Fruit fly (Drosophila melanogaster) whole organism, embryonic: ENCODE results near the gene IntS14.

ENCODE experiments used
- ATbp ChIP-seq: fragments of 200-800 bp; sonication (Bioruptor generic); optimal IDR thresholded peaks from 2 replicates; lab custom pipeline; 2017; ENCODE audit warnings: missing biosample characterization, mild to moderate bottlenecking, missing genetic modification characterization, missing genetic modification reagents
- Ada2b ChIP-seq: fragments of 200-800 bp; sonication (Bioruptor generic); IDR thresholded peaks from 2 replicates; pipeline ENCODE4 v1.3.6; 2022; ENCODE audit warnings: missing biosample characterization, missing genetic modification characterization
- Atf3 ChIP-seq: fragments of 200-800 bp; sonication (Bioruptor generic); optimal IDR thresholded peaks from 3 replicates; lab custom pipeline; 2016; ENCODE audit warnings: missing biosample characterization, missing genetic modification characterization
- Bteb2 ChIP-seq: fragments of 200-800 bp; sonication (Bioruptor generic); optimal IDR thresholded peaks from 2 replicates; lab custom pipeline; 2016; ENCODE audit warnings: missing biosample characterization, missing genetic modification characterization
- CG10147 ChIP-seq: fragments of 200-800 bp; sonication (Bioruptor generic); optimal IDR thresholded peaks from 2 replicates; lab custom pipeline; 2019; ENCODE audit warnings: missing biosample characterization, mild to moderate bottlenecking, missing genetic modification characterization, moderate library complexity
- CG10366 ChIP-seq: fragments of 200-800 bp; sonication (Bioruptor generic); IDR thresholded peaks from 2 replicates; pipeline ENCODE4 v1.3.6; 2022; ENCODE audit warnings: missing biosample characterization, missing genetic modification characterization
- CG12659 ChIP-seq: fragments of 200-800 bp; sonication (Bioruptor generic); optimal IDR thresholded peaks from 3 replicates; lab custom pipeline; 2017; ENCODE audit warnings: mild to moderate bottlenecking, missing biosample characterization, missing genetic modification reagents, missing genetic modification characterization
- CG12769 ChIP-seq: fragments of 200-800 bp; sonication (Bioruptor generic); optimal IDR thresholded peaks from 2 replicates; lab custom pipeline; 2019; ENCODE audit warnings: missing biosample characterization, mild to moderate bottlenecking, missing genetic modification characterization, moderate library complexity
- CG13894 ChIP-seq: fragments of 200-800 bp; sonication (Bioruptor generic); optimal IDR thresholded peaks from 3 replicates; lab custom pipeline; 2018; ENCODE audit warnings: missing biosample characterization, mild to moderate bottlenecking, missing genetic modification characterization, moderate library complexity
- CG14667 ChIP-seq: fragments of 200-800 bp; sonication (Bioruptor generic); IDR thresholded peaks from 2 replicates; pipeline ENCODE4 v1.3.6; 2022; ENCODE audit warnings: missing biosample characterization, missing genetic modification characterization
- CG1602 ChIP-seq: fragments of 200-800 bp; sonication (Bioruptor generic); optimal IDR thresholded peaks from 3 replicates; lab custom pipeline; 2016; ENCODE audit warnings: missing biosample characterization, missing genetic modification characterization
- CG1647 ChIP-seq: fragments of 200-800 bp; sonication (Bioruptor generic); optimal IDR thresholded peaks from 3 replicates; lab custom pipeline; 2016; ENCODE audit warnings: missing biosample characterization, missing genetic modification characterization
- CG18599 ChIP-seq: fragments of 200-800 bp; sonication (Bioruptor generic); optimal IDR thresholded peaks from 3 replicates; lab custom pipeline; 2017; ENCODE audit warnings: missing biosample characterization, missing genetic modification characterization, mild to moderate bottlenecking, moderate library complexity, missing genetic modification reagents
- CG31365 ChIP-seq: fragments of 200-800 bp; sonication (Bioruptor generic); optimal IDR thresholded peaks from 2 replicates; lab custom pipeline; 2018; ENCODE audit warnings: missing biosample characterization, mild to moderate bottlenecking, missing genetic modification characterization
- CG31388 ChIP-seq: fragments of 200-800 bp; sonication (Bioruptor generic); optimal IDR thresholded peaks from 2 replicates; lab custom pipeline; 2016; ENCODE audit warnings: missing biosample characterization, missing genetic modification characterization
- CG6175 ChIP-seq: fragments of 200-800 bp; sonication (Bioruptor generic); IDR thresholded peaks from 3 replicates; pipeline ENCODE4 v1.3.6; 2022; ENCODE audit warnings: missing biosample characterization, missing genetic modification characterization
- CG8290 ChIP-seq, 3 experiments: fragments of 200-800 bp; sonication (Bioruptor generic); optimal IDR thresholded peaks; 2 replicates each; lab custom pipeline; 2016 to 2019; ENCODE audit warnings: missing biosample characterization in 3 of 3, missing genetic modification characterization in 3 of 3, mild to moderate bottlenecking in 2 of 3, moderate library complexity in 1 of 3
- CG8478 ChIP-seq: fragments of >200 bp; optimal IDR thresholded peaks from 2 replicates; lab custom pipeline; 2018
- CG9609 ChIP-seq: fragments of 200-800 bp; sonication (Bioruptor generic); optimal IDR thresholded peaks from 3 replicates; lab custom pipeline; 2016; ENCODE audit warnings: missing biosample characterization, missing genetic modification characterization
- CkIIα-i1 ChIP-seq: fragments of 200-800 bp; sonication (Bioruptor generic); IDR thresholded peaks from 2 replicates; pipeline ENCODE4 v1.3.6; 2022; ENCODE audit warnings: missing biosample characterization, missing genetic modification characterization
- CoRest ChIP-seq: fragments of 200-800 bp; sonication (Bioruptor generic); optimal IDR thresholded peaks from 3 replicates; lab custom pipeline; 2018; ENCODE audit warnings: missing biosample characterization, mild to moderate bottlenecking, missing genetic modification characterization, moderate library complexity
- CrebB ChIP-seq: fragments of 200-800 bp; sonication (Bioruptor generic); optimal IDR thresholded peaks from 3 replicates; lab custom pipeline; 2018; ENCODE audit warnings: missing biosample characterization, mild to moderate bottlenecking, missing genetic modification characterization
- Dfd ChIP-seq, 2 experiments: fragments of >200 bp; optimal IDR thresholded peaks; 2 replicates each; lab custom pipeline; 2017; ENCODE audit warnings: missing biosample characterization in 2 of 2, missing genetic modification characterization in 2 of 2
- Dip2 ChIP-seq: fragments of 200-800 bp; sonication (Bioruptor generic); IDR thresholded peaks from 2 replicates; pipeline ENCODE4 v1.3.6; 2022; ENCODE audit warnings: missing biosample characterization, missing genetic modification characterization
- Dp ChIP-seq: fragments of 200-800 bp; sonication (Bioruptor generic); optimal IDR thresholded peaks from 2 replicates; lab custom pipeline; 2018; ENCODE audit warnings: missing biosample characterization, mild to moderate bottlenecking, missing genetic modification characterization, moderate library complexity
- E2f1 ChIP-seq: fragments of 200-800 bp; sonication (Bioruptor generic); IDR thresholded peaks from 2 replicates; pipeline ENCODE4 v1.3.6; 2022; ENCODE audit warnings: missing biosample characterization, missing genetic modification characterization
- Ets97D ChIP-seq: fragments of 200-800 bp; sonication (Bioruptor generic); optimal IDR thresholded peaks from 3 replicates; lab custom pipeline; 2016; ENCODE audit warnings: missing biosample characterization, missing genetic modification characterization
- Gug ChIP-seq: fragments of 200-800 bp; sonication (Bioruptor generic); IDR thresholded peaks from 4 replicates; pipeline ENCODE4 v1.3.6; 2022; ENCODE audit warnings: missing biosample characterization, missing genetic modification characterization
- H15 ChIP-seq: fragments of 200-800 bp; sonication (Bioruptor generic); IDR thresholded peaks from 3 replicates; pipeline ENCODE4 v1.3.6; 2022; ENCODE audit warnings: missing biosample characterization, missing genetic modification characterization
- HmgD ChIP-seq: fragments of 200-800 bp; sonication (Bioruptor generic); optimal IDR thresholded peaks from 3 replicates; lab custom pipeline; 2016; ENCODE audit warnings: missing biosample characterization, missing genetic modification characterization
- Lpt ChIP-seq: fragments of >200 bp; optimal IDR thresholded peaks from 2 replicates; lab custom pipeline; 2018; ENCODE audit warnings: missing biosample characterization, missing genetic modification characterization
- MBD-R2 ChIP-seq: fragments of 200-800 bp; sonication (Bioruptor generic); IDR thresholded peaks from 2 replicates; pipeline ENCODE4 v1.3.6; 2022; ENCODE audit warnings: missing biosample characterization, missing genetic modification characterization
- Side ChIP-seq: fragments of 200-800 bp; sonication (Bioruptor generic); optimal IDR thresholded peaks from 2 replicates; lab custom pipeline; 2016; ENCODE audit warnings: missing biosample characterization, missing genetic modification characterization
- Sin3A ChIP-seq: fragments of >200 bp; optimal IDR thresholded peaks from 2 replicates; lab custom pipeline; 2018
- Sry-δ ChIP-seq: fragments of 200-800 bp; sonication (Bioruptor generic); optimal IDR thresholded peaks from 2 replicates; lab custom pipeline; 2016; ENCODE audit warnings: missing biosample characterization, missing genetic modification characterization
- bbx ChIP-seq: fragments of 200-800 bp; sonication (Bioruptor generic); IDR thresholded peaks from 2 replicates; pipeline ENCODE4 v1.3.6; 2022; ENCODE audit warnings: missing biosample characterization, missing genetic modification characterization; ENCODE audit not compliant: partially characterized antibody
- caup ChIP-seq: fragments of 200-800 bp; sonication (Bioruptor generic); optimal IDR thresholded peaks from 3 replicates; lab custom pipeline; 2017; ENCODE audit warnings: missing biosample characterization, mild to moderate bottlenecking, missing genetic modification characterization, moderate library complexity; ENCODE audit not compliant: severe bottlenecking
- cg ChIP-seq: fragments of 200-800 bp; sonication (Bioruptor generic); optimal IDR thresholded peaks from 3 replicates; lab custom pipeline; 2019; ENCODE audit warnings: missing biosample characterization, mild to moderate bottlenecking, missing genetic modification characterization, moderate library complexity
- chif ChIP-seq, 2 experiments: fragments of 200-800 bp; sonication (Bioruptor generic); optimal IDR thresholded peaks; 3 replicates each; lab custom pipeline; 2016; ENCODE audit warnings: missing biosample characterization in 2 of 2, missing genetic modification characterization in 2 of 2
- dan ChIP-seq: fragments of 200-800 bp; sonication (Bioruptor generic); IDR thresholded peaks from 2 replicates; pipeline ENCODE4 v1.3.6; 2022; ENCODE audit warnings: missing biosample characterization, missing genetic modification characterization
- dm ChIP-seq: fragments of 200-800 bp; sonication (Bioruptor generic); optimal IDR thresholded peaks from 3 replicates; lab custom pipeline; 2016; ENCODE audit warnings: missing biosample characterization, missing genetic modification characterization
- ewg ChIP-seq: fragments of 200-800 bp; sonication (Bioruptor generic); optimal IDR thresholded peaks from 3 replicates; lab custom pipeline; 2017; ENCODE audit warnings: mild to moderate bottlenecking, missing biosample characterization, missing genetic modification reagents, missing genetic modification characterization
- grn ChIP-seq: fragments of 200-800 bp; sonication (Bioruptor generic); optimal IDR thresholded peaks from 3 replicates; lab custom pipeline; 2017; ENCODE audit warnings: missing biosample characterization, missing genetic modification characterization
- gro ChIP-seq: fragments of 200-800 bp; sonication (Bioruptor generic); optimal IDR thresholded peaks from 2 replicates; lab custom pipeline; 2016; ENCODE audit warnings: missing biosample characterization, missing genetic modification characterization
- ham ChIP-seq: fragments of 200-800 bp; sonication (Bioruptor generic); IDR thresholded peaks from 2 replicates; pipeline ENCODE4 v1.3.6; 2022; ENCODE audit warnings: missing biosample characterization, missing genetic modification characterization
- otp ChIP-seq: fragments of 200-800 bp; sonication (Bioruptor generic); IDR thresholded peaks from 3 replicates; pipeline ENCODE4, ENCODE4 v1.3.6; 2022; ENCODE audit warnings: missing biosample characterization, missing genetic modification characterization
- pros ChIP-seq: fragments of 200-800 bp; sonication (Bioruptor generic); optimal IDR thresholded peaks from 3 replicates; lab custom pipeline; 2019; ENCODE audit warnings: missing biosample characterization, mild to moderate bottlenecking, missing genetic modification characterization, moderate library complexity
- sima ChIP-seq: fragments of 200-800 bp; sonication (Bioruptor generic); optimal IDR thresholded peaks from 2 replicates; lab custom pipeline; 2016; ENCODE audit warnings: missing biosample characterization, missing genetic modification characterization
- sr ChIP-seq: fragments of 200-800 bp; sonication (Bioruptor generic); IDR thresholded peaks from 3 replicates; pipeline ENCODE4 v1.3.6; 2022; ENCODE audit warnings: missing biosample characterization, missing genetic modification characterization

IntS14 gene

DNA sequence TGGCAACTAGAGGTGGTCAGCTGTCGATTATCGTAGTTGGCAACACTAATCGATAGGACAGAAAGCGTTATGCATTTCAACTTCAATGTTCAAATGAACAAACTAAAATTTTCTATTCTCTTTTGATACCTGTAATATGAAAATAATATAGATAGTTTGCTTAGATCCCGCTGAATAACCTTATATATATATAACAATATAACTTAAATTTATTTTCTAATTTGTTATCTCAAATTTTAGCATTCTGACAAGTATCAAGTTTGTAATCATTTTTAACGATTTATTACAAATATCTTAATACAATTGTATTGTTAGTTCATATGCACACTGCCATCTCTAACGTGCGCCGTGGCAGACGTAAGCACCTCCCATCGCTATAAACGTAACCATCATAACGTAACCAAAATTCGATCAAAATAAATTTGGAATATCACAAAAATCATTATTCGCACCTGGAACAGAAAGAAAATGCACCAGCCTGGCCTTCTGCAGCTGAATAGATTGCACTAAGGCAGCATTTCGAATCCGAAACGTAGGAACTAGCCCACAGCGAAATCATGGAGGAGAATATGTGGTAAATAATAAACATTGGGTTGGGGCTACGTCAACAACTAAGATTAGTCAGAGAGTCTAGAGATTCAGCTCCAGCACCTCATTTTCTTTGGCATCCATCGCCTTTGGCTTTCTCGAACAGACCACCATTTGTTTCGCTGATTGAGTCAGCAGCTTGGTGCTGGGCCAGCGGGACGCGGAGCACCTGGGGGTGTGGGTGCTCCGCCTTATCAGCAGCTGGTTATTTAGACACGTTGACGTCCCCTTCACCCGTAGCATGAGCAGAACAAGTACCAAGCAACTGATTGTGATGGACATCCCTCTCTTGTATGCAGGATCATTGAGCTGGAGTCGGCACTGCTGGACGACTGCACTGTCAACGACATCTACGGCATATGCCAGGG is 35.0 kb upstream of the IntS14 start, which contains the start of the genes Pino and TBC1D23 (continued):
- no peak for TF ChIP-seq dm (GFP tag; lab: Kevin White, UChicago)
- TF ChIP-seq CG8478 (lab: Kevin White, UChicago) = no peak
- TF ChIP-seq sr (GFP tag; lab: Robert Waterston, UW) = no peak
- peak; percentile 76 for TF ChIP-seq CG12659
- TF ChIP-seq ewg (GFP tag; lab: Kevin White, UChicago) = peak; percentile 32
- TF ChIP-seq CG13894 (tag; lab: Kevin White, UChicago) = peak; percentile 37
- peak; percentile 16 for TF ChIP-seq CG9609 (GFP tag; lab: Kevin White, UChicago)
- TF ChIP-seq Gug (GFP tag; lab: Robert Waterston, UW) = peak; percentile 73; the same call in 3 of the 4 replicates
- TF ChIP-seq Dip2 (GFP tag; lab: Robert Waterston, UW) = no peak
- TF ChIP-seq CG10147 (GFP tag; lab: Kevin White, UChicago) = peak; percentile 36
- peak; percentile 13 for TF ChIP-seq Atf3 (GFP tag; lab: Kevin White, UChicago)
- peak in 1 of 2 experiments; percentile 45 for TF ChIP-seq chif (GFP tag; optimal IDR thresholded peaks at IDR 0.05; lab: Kevin White, UChicago)
- peak; percentile 58 for TF ChIP-seq CG14667 (GFP tag; lab: Robert Waterston, UW)
- TF ChIP-seq HmgD (GFP tag; lab: Kevin White, UChicago) = no peak
- peak; percentile 45 for TF ChIP-seq caup
- no peak for TF ChIP-seq sima (GFP tag; lab: Kevin White, UChicago)
- TF ChIP-seq CG31365 (tag; lab: Kevin White, UChicago) = no peak
- TF ChIP-seq pros (GFP tag; lab: Kevin White, UChicago) = no peak
- TF ChIP-seq otp (GFP tag; lab: Robert Waterston, UW) = no peak
- no peak for TF ChIP-seq grn (GFP tag; lab: Kevin White, UChicago)
- no peak for TF ChIP-seq CG6175 (GFP tag; lab: Robert Waterston, UW)
- TF ChIP-seq Sry-δ = peak; percentile 84
- TF ChIP-seq CrebB (tag; lab: Kevin White, UChicago) = peak; percentile 14
- peak; percentile 67 for TF ChIP-seq CG18599 (GFP tag; lab: Kevin White, UChicago)
- TF ChIP-seq CG8290 (GFP tag; optimal IDR thresholded peaks at IDR 0.05; lab: Kevin White, UChicago) = no peak
- peak in 1 of 2 experiments; percentile 58 for TF ChIP-seq CG8290 (tag; optimal IDR thresholded peaks at IDR 0.05; lab: Kevin White, UChicago)
- TF ChIP-seq MBD-R2 (GFP tag; lab: Robert Waterston, UW) = peak; percentile 26; the same call in 1 of the 2 replicates
- peak; percentile 88 for TF ChIP-seq CoRest (tag; lab: Kevin White, UChicago)
- no peak for TF ChIP-seq Bteb2 (GFP tag; lab: Kevin White, UChicago)
- no peak for TF ChIP-seq ATbp (GFP tag; lab: Kevin White, UChicago)
- no peak for TF ChIP-seq cg (GFP tag; lab: Kevin White, UChicago)
- peak; percentile 31; the same call in 1 of the 2 replicates for TF ChIP-seq bbx (GFP tag; lab: Robert Waterston, UW)
- TF ChIP-seq CkIIα-i1 (GFP tag; lab: Robert Waterston, UW) = no peak
- peak; percentile 30 for TF ChIP-seq CG1647
- peak; percentile 79 for TF ChIP-seq CG10366
- peak; percentile 5 for TF ChIP-seq Dp (GFP tag; lab: Kevin White, UChicago)
- no peak for TF ChIP-seq Lpt (GFP tag; lab: Kevin White, UChicago)
- peak; percentile 22 for TF ChIP-seq Ets97D (GFP tag; lab: Kevin White, UChicago)
- no peak for TF ChIP-seq ham
- TF ChIP-seq dan (GFP tag; lab: Robert Waterston, UW) = no peak
- peak; percentile 35; the same call in 1 of the 2 replicates for TF ChIP-seq Ada2b (GFP tag; lab: Robert Waterston, UW)
- TF ChIP-seq Dfd (GFP tag; optimal IDR thresholded peaks at IDR 0.05; lab: Kevin White, UChicago) = no peak
- peak; percentile 66 for TF ChIP-seq E2f1
- peak; percentile 65; the same call in 1 of the 3 replicates for TF ChIP-seq H15 (GFP tag; lab: Robert Waterston, UW)
- no peak for TF ChIP-seq Side (GFP tag; lab: Kevin White, UChicago)
- TF ChIP-seq gro (GFP tag; lab: Kevin White, UChicago) = no peak
- TF ChIP-seq CG12769 (tag; lab: Kevin White, UChicago) = peak; percentile 63
- no peak for TF ChIP-seq Sin3A (lab: Kevin White, UChicago)
- peak; percentile 75 for TF ChIP-seq CG1602 (GFP tag; lab: Kevin White, UChicago)
- peak; percentile 25 for TF ChIP-seq CG31388 (GFP tag; lab: Kevin White, UChicago)
